Worm (Caenorhabditis elegans): ENCODE data around the gene alh-9.

The alh-9 gene

ce11 chrIII:5855637-5856179, at the start of gene alh-9, which contains the start of gene cct-6 (continued):
- TF ChIP-seq duxl-1 (tag; optimal IDR thresholded peaks at IDR 0.05; ENCODE audit: poor library complexity) (no peak), madf-9 (GFP tag; conservative IDR thresholded peaks at IDR 0.05) (no peak), nhr-77 (tag; optimal IDR thresholded peaks at IDR 0.05) (peak; percentile 66), zfp-3 (GFP tag; conservative IDR thresholded peaks at IDR 0.05) (no peak; the same call in 1 of the 2 replicates), nhr-111 (GFP tag; optimal IDR thresholded peaks at IDR 0.05) (no peak), fkh-10 (GFP tag; optimal IDR thresholded peaks at IDR 0.05) (no peak), daf-8 (GFP tag; IDR thresholded peaks at IDR 0.05) (no peak), mes-2 (tag; optimal IDR thresholded peaks at IDR 0.05; ENCODE audit: poor library complexity, severe bottlenecking) (peak; percentile 92), mdt-29 (GFP tag; IDR thresholded peaks at IDR 0.05) (no peak), snpc-1.2 (GFP tag; IDR thresholded peaks at IDR 0.05) (no peak), daf-16 (GFP tag; optimal IDR thresholded peaks at IDR 0.05) (peak in 1 of 2 experiments; percentile 17), daf-16 (tag; optimal IDR thresholded peaks at IDR 0.05) (peak; percentile 65), F26F4.8 (GFP tag; conservative IDR thresholded peaks at IDR 0.05) (no peak), lsy-2 (tag; optimal IDR thresholded peaks at IDR 0.05) (peak in 1 of 2 experiments; percentile 94), dpl-1 (GFP tag; optimal IDR thresholded peaks at IDR 0.05) (peak; percentile 96), arid-1 (GFP tag; conservative IDR thresholded peaks at IDR 0.05) (no peak; the same call in 1 of the 2 replicates), ceh-82 (tag; optimal IDR thresholded peaks at IDR 0.05) (no peak), php-3 (GFP tag; IDR thresholded peaks at IDR 0.05) (no peak), zfp-2 (tag; optimal IDR thresholded peaks at IDR 0.05) (no peak), fos-1 (tag; optimal IDR thresholded peaks at IDR 0.05) (no peak), lim-7 (GFP tag; IDR thresholded peaks at IDR 0.05) (no peak), nhr-11 (tag; optimal IDR thresholded peaks at IDR 0.05) (peak; percentile 48), D1046.2 (GFP tag; IDR thresholded peaks at IDR 0.05) (no peak), sdz-12 (GFP tag; optimal IDR thresholded peaks at IDR 0.05) (no peak), saeg-2 (GFP tag; IDR thresholded peaks at IDR 0.05) (no peak), rbr-2 (tag; optimal IDR thresholded peaks at IDR 0.05) (peak; percentile 62), nhr-10 (tag; optimal IDR thresholded peaks at IDR 0.05) (no peak), F49E8.2 (tag; optimal IDR thresholded peaks at IDR 0.05; ENCODE audit: borderline replicate concordance) (no peak), mxl-2 (GFP tag; conservative IDR thresholded peaks at IDR 0.05) (no peak), nhr-41 (GFP tag; IDR thresholded peaks at IDR 0.05) (no peak), ceh-44 (GFP tag; IDR thresholded peaks at IDR 0.05) (no peak), aly-2 (tag; optimal IDR thresholded peaks at IDR 0.05) (no peak), F10B5.3 (tag; optimal IDR thresholded peaks at IDR 0.05) (no peak), vab-7 (GFP tag; IDR thresholded peaks at IDR 0.05) (no peak), egl-27 (tag; optimal IDR thresholded peaks at IDR 0.05) (no peak), egl-43 (GFP tag; IDR thresholded peaks at IDR 0.05) (no peak), Y105C5A.15 (GFP tag; IDR thresholded peaks at IDR 0.05) (no peak), zip-2 (tag; optimal IDR thresholded peaks at IDR 0.05) (no peak), spr-3 (GFP tag; optimal IDR thresholded peaks at IDR 0.05) (no peak), zag-1 (tag; optimal IDR thresholded peaks at IDR 0.05) (no peak), hmg-1.1 (GFP tag; IDR thresholded peaks at IDR 0.05) (peak; percentile 58; the same call in 1 of the 2 replicates), snpc-4 (tag; optimal IDR thresholded peaks at IDR 0.05) (no peak), lin-29 (GFP tag; IDR thresholded peaks at IDR 0.05) (no peak), ceh-28 (tag; optimal IDR thresholded peaks at IDR 0.05) (no peak), tra-1 (GFP tag; IDR thresholded peaks at IDR 0.05) (no peak), pha-4 (GFP tag; IDR thresholded peaks at IDR 0.05) (peak; percentile 14; the same call in 1 of the 2 replicates), pha-4 (tag; optimal IDR thresholded peaks at IDR 0.05) (peak; percentile 93), lin-1 (GFP tag; IDR thresholded peaks at IDR 0.05) (no peak), lin-15B (tag; optimal IDR thresholded peaks at IDR 0.05) (no peak), aha-1 (tag) (peak; percentile 75), dve-1 (tag; optimal IDR thresholded peaks at IDR 0.05; ENCODE audit: insufficient read depth) (peak; percentile 79), lir-3 (tag; optimal IDR thresholded peaks at IDR 0.05) (no peak)

Data from whole organism, L4 larva.